Fruit fly (Drosophila melanogaster): ENCODE results near the gene CG4907.
A peak's percentile ranks its signal among the peaks of the same experiment; 100 is the strongest.

CG4907 gene

DNA sequence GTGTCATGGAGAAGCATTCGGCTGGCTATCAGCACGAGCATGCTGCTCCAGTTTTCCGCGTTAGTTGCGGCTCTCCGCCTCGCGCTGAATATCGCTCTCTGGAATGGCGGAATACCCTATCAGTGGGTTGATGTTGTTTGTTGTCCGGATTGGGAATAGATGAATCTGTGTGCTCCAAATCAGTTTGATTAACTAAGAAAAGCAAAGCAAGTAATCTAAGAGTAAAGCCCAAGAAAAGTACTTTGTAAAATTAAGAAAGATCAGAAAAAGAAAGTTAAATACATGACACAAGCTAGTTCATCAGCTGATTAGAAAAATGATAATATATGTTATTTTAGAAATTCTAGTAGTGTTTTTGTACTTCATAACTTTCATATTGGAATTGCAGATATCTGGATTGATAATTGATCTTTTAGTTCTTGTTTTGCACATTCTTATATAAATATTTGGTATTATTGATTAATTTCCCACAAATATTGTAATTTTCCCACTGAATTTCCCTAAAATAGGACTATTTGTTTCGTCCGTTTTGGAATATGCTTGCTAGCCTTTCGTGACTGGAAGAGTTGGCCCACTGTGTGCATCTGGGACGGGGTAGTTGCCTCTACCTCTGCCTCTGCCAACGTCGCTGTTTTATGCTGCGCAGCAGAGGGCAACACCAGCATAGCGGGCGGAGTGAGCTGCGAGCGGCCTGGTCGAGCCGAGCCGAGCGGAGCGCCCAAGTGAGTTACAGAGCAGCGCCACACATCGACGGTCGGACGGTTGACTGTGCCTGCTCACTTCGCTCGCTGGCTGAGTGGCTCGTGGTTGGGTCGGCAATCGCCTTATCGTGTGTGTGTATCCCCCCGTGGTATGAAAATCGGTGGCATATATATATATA is 43.6 kb upstream of the CG4907 start (continued):
- no peak for TF ChIP-seq Hr83 (GFP tag; optimal IDR thresholded peaks at IDR 0.05; ENCODE audit: poor library complexity, severe bottlenecking)
- peak; percentile 6 for TF ChIP-seq fru (GFP tag; optimal IDR thresholded peaks at IDR 0.05)
- TF ChIP-seq sage (GFP tag; optimal IDR thresholded peaks at IDR 0.05) = no peak
- no peak for TF ChIP-seq brk (GFP tag; optimal IDR thresholded peaks at IDR 0.05)
- TF ChIP-seq Dif (GFP tag; optimal IDR thresholded peaks at IDR 0.05; ENCODE audit: partially characterized antibody) = peak; percentile 62

DNA sequence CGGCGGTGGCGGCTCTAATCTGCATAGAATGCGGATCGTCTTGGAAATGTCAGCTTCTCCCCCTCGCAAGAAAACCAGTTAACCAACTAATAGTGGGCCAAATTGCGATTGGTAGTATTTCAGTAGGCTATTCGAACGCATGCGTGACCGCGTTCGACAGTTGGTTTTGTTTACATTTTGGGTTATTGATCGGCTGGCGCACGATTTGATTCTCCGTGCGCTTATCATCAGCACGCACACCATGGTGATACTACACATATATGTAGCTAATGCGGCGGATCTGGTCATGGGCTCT is 43.0 kb upstream of the CG4907 start:
- TF ChIP-seq sage (GFP tag; optimal IDR thresholded peaks at IDR 0.05) (no peak), jim (GFP tag; optimal IDR thresholded peaks at IDR 0.05) (no peak), foxo (GFP tag; optimal IDR thresholded peaks at IDR 0.05) (no peak), Mio (GFP tag; optimal IDR thresholded peaks at IDR 0.05) (no peak), woc (GFP tag; optimal IDR thresholded peaks at IDR 0.05) (no peak), lola (GFP tag; optimal IDR thresholded peaks at IDR 0.05) (no peak), Rel (GFP tag; optimal IDR thresholded peaks at IDR 0.05) (no peak), Rel (tag; optimal IDR thresholded peaks at IDR 0.05) (peak; percentile 33), Hr83 (GFP tag; optimal IDR thresholded peaks at IDR 0.05; ENCODE audit: poor library complexity, severe bottlenecking) (peak; percentile 6)

DNA sequence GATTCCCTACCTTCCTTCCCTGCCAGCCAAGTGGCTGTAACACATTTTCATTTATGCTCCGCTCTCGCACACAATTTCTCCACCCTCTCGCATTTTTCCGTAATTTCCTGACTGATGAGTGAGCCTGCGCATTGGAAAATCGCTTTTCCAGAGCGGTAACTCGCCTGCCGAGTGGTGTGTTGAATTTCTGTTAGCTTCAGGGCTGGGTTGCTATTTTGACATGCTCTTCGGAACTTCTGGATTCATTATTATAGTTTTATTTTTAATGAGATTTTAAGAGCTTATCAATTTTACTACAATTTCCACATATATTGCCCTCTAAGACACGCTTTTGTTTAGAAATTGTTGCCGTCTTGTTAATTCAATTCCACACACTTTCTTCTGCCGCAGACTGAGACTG is 42.4 kb upstream of the CG4907 start:
- TF ChIP-seq psq (GFP tag; optimal IDR thresholded peaks at IDR 0.05) (no peak), pan (optimal IDR thresholded peaks at IDR 0.05) (no peak), Dif (GFP tag; optimal IDR thresholded peaks at IDR 0.05; ENCODE audit: partially characterized antibody) (no peak), tai (GFP tag; optimal IDR thresholded peaks at IDR 0.05) (no peak), jim (GFP tag; optimal IDR thresholded peaks at IDR 0.05) (no peak), CG32264 (GFP tag; optimal IDR thresholded peaks at IDR 0.05) (no peak), Hr83 (GFP tag; optimal IDR thresholded peaks at IDR 0.05; ENCODE audit: poor library complexity, severe bottlenecking) (no peak), dl (GFP tag; optimal IDR thresholded peaks at IDR 0.05; ENCODE audit: insufficient read depth in 1 of 2, partially characterized antibody in 2 of 2) (no peak), dmrt93B (GFP tag; optimal IDR thresholded peaks at IDR 0.05) (no peak), Mio (GFP tag; optimal IDR thresholded peaks at IDR 0.05) (no peak), sv (GFP tag; optimal IDR thresholded peaks at IDR 0.05) (no peak), HLH106 (tag; optimal IDR thresholded peaks at IDR 0.05) (no peak), Myc (optimal IDR thresholded peaks at IDR 0.05) (no peak), fru (GFP tag; optimal IDR thresholded peaks at IDR 0.05) (no peak), Sp1 (GFP tag; optimal IDR thresholded peaks at IDR 0.05) (no peak), ey (GFP tag; optimal IDR thresholded peaks at IDR 0.05) (no peak)

DNA sequence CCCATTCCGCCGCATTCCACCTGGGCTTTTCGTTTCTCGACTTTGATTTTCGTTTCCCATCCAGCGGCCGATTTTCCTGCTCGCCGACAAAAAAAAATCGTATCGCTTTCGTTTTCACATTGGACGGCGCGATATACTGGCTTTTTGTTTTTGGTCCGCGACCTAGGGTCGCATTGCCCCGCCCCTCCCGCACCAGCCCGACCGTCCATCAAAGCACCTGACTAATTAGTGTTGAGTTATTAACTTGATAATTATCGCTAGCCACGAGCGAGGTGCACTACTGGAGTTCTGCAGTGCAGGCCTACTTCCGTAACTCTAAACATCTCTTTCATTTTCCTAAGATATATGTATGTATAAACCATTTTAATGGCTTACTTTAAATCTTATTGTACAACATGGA is 41.1 kb upstream of the CG4907 start:
- TF ChIP-seq h (GFP tag; optimal IDR thresholded peaks at IDR 0.05) (no peak), br (GFP tag; optimal IDR thresholded peaks at IDR 0.05) (no peak), jim (GFP tag; optimal IDR thresholded peaks at IDR 0.05) (no peak), brk (GFP tag; optimal IDR thresholded peaks at IDR 0.05) (no peak), sv (GFP tag; optimal IDR thresholded peaks at IDR 0.05) (no peak), Hr78 (GFP tag; optimal IDR thresholded peaks at IDR 0.05) (no peak), rgr (GFP tag; optimal IDR thresholded peaks at IDR 0.05) (no peak), usp (GFP tag; optimal IDR thresholded peaks at IDR 0.05) (no peak), Vsx2 (GFP tag; optimal IDR thresholded peaks at IDR 0.05; ENCODE audit: partially characterized antibody) (no peak), dmrt93B (GFP tag; optimal IDR thresholded peaks at IDR 0.05) (no peak), pan (optimal IDR thresholded peaks at IDR 0.05) (no peak), CG32264 (GFP tag; optimal IDR thresholded peaks at IDR 0.05) (no peak)

DNA sequence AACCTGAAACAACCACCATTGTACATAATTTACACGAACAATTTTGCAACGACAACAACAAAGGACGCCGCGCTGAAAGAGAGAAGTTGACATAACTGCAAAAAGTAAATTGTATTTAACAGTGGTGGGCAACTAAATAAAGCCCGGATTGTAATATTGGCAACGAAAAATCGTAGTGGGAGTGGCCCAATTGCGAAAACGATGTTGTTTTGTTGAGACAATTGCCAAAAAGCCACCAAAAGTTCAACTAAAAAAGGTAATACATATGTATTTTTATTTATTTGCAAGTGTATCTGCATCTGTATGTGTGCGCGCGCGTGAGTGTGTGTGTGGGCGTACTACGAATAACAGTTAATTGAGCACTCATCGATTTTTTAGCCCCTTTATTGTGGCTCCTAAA is 40.5 kb upstream of the CG4907 start:
- peak; percentile 11 for TF ChIP-seq rgr (GFP tag; optimal IDR thresholded peaks at IDR 0.05)
- TF ChIP-seq dsf (GFP tag; optimal IDR thresholded peaks at IDR 0.05; ENCODE audit: borderline replicate concordance) = no peak
- peak; percentile 5 for TF ChIP-seq ey (GFP tag; optimal IDR thresholded peaks at IDR 0.05)
- no peak for TF ChIP-seq GATAd (GFP tag; optimal IDR thresholded peaks at IDR 0.05)
- no peak for TF ChIP-seq br (GFP tag; optimal IDR thresholded peaks at IDR 0.05)
- peak; percentile 6 for TF ChIP-seq N (GFP tag; optimal IDR thresholded peaks at IDR 0.05)
- no peak for TF ChIP-seq Hr78 (GFP tag; optimal IDR thresholded peaks at IDR 0.05)
- TF ChIP-seq jim (GFP tag; optimal IDR thresholded peaks at IDR 0.05) = no peak
- no peak for TF ChIP-seq pan (optimal IDR thresholded peaks at IDR 0.05)
- TF ChIP-seq woc (GFP tag; optimal IDR thresholded peaks at IDR 0.05) = no peak
- TF ChIP-seq dl (GFP tag; optimal IDR thresholded peaks at IDR 0.05; ENCODE audit: insufficient read depth in 1 of 2, partially characterized antibody in 2 of 2) = no peak
- TF ChIP-seq HLH106 (tag; optimal IDR thresholded peaks at IDR 0.05) = no peak
- no peak for TF ChIP-seq Hr83 (GFP tag; optimal IDR thresholded peaks at IDR 0.05; ENCODE audit: poor library complexity, severe bottlenecking)
- no peak for TF ChIP-seq CG9705 (GFP tag; optimal IDR thresholded peaks at IDR 0.05)
- TF ChIP-seq sv (GFP tag; optimal IDR thresholded peaks at IDR 0.05) = no peak
- TF ChIP-seq Dif (GFP tag; optimal IDR thresholded peaks at IDR 0.05; ENCODE audit: partially characterized antibody) = no peak

Measured in whole organism, wandering third instar larva.